Fruit fly (Drosophila melanogaster): Measurements from ENCODE around the gene CG5623.

Gene CG5623

dm6 chr3R:15793372-15793802 is 26.1 kb upstream of the CG5623 start, which contains the start of gene nsl1 (continued):
- TF ChIP-seq Dp (GFP tag; optimal IDR thresholded peaks at IDR 0.05), result peak; percentile 39
- 0 out of 2 replicates have a peak, but pooled peaks have one; percentile 24 for TF ChIP-seq CG14441 (GFP tag; IDR thresholded peaks at IDR 0.05)
- TF ChIP-seq schlank (tag; optimal IDR thresholded peaks at IDR 0.05), result no peak
- TF ChIP-seq Side (GFP tag; optimal IDR thresholded peaks at IDR 0.05), result no peak
- TF ChIP-seq fd96Cb (tag; optimal IDR thresholded peaks at IDR 0.05), result no peak
- peak; percentile 91 for TF ChIP-seq CG7928 (GFP tag; optimal IDR thresholded peaks at IDR 0.05)
- no peak for TF ChIP-seq maf-S (GFP tag; optimal IDR thresholded peaks at IDR 0.05)
- no peak for TF ChIP-seq CG11696 (GFP tag; IDR thresholded peaks at IDR 0.05)
- TF ChIP-seq CG4404 (GFP tag; IDR thresholded peaks at IDR 0.05), result peak; percentile 38; the same call in 1 of the 2 replicates
- TF ChIP-seq Fer2 (tag; optimal IDR thresholded peaks at IDR 0.05), result peak; percentile 12
- TF ChIP-seq CG8089 (GFP tag; optimal IDR thresholded peaks at IDR 0.05), result no peak
- no peak for TF ChIP-seq az2 (GFP tag; optimal IDR thresholded peaks at IDR 0.05)
- no peak for TF ChIP-seq gcm2 (GFP tag; optimal IDR thresholded peaks at IDR 0.05)
- TF ChIP-seq CG7839 (tag; optimal IDR thresholded peaks at IDR 0.05), result peak; percentile 21
- no peak for TF ChIP-seq Hr39 (optimal IDR thresholded peaks at IDR 0.05)
- no peak; the same call in 1 of the 2 replicates for TF ChIP-seq chm (GFP tag; IDR thresholded peaks at IDR 0.05)
- peak; percentile 61 for TF ChIP-seq HmgZ (tag; optimal IDR thresholded peaks at IDR 0.05)
- peak; percentile 63 for TF ChIP-seq CG6272 (GFP tag; IDR thresholded peaks at IDR 0.05)
- peak; percentile 47; the same call in 1 of the 2 replicates for TF ChIP-seq CG17328 (GFP tag; IDR thresholded peaks at IDR 0.05)
- no peak for TF ChIP-seq CG1792 (GFP tag; optimal IDR thresholded peaks at IDR 0.05)
- no peak for TF ChIP-seq luna (GFP tag; optimal IDR thresholded peaks at IDR 0.05)
- peak; percentile 32 for TF ChIP-seq ind (GFP tag; optimal IDR thresholded peaks at IDR 0.05)
- peak; percentile 98 for TF ChIP-seq CG17186 (GFP tag; optimal IDR thresholded peaks at IDR 0.05)
- TF ChIP-seq disco-r (GFP tag; optimal IDR thresholded peaks at IDR 0.05), result no peak
- no peak for TF ChIP-seq CG3163 (GFP tag; optimal IDR thresholded peaks at IDR 0.05)
- no peak for TF ChIP-seq NK7.1 (GFP tag; optimal IDR thresholded peaks at IDR 0.05)
- no peak for TF ChIP-seq fu2 (GFP tag; optimal IDR thresholded peaks at IDR 0.05)
- TF ChIP-seq Taf1 (GFP tag; IDR thresholded peaks at IDR 0.05), result no peak; the same call in 1 of the 2 replicates
- no peak for TF ChIP-seq psq (GFP tag; optimal IDR thresholded peaks at IDR 0.05)
- no peak for TF ChIP-seq CG12769 (tag; optimal IDR thresholded peaks at IDR 0.05)
- TF ChIP-seq crc (GFP tag; optimal IDR thresholded peaks at IDR 0.05), result no peak
- TF ChIP-seq CG2202 (tag; optimal IDR thresholded peaks at IDR 0.05), result no peak
- no peak for TF ChIP-seq Atf3 (GFP tag; optimal IDR thresholded peaks at IDR 0.05)
- peak; percentile 94 for TF ChIP-seq CG42726 (GFP tag; IDR thresholded peaks at IDR 0.05; ENCODE audit: partially characterized antibody)
- peak; percentile 44 for TF ChIP-seq Chrac-16 (GFP tag; optimal IDR thresholded peaks at IDR 0.05)
- TF ChIP-seq CG12942 (GFP tag; optimal IDR thresholded peaks at IDR 0.05), result peak; percentile 39
- no peak for TF ChIP-seq sd (tag; optimal IDR thresholded peaks at IDR 0.05)
- no peak for TF ChIP-seq CG12744 (GFP tag; optimal IDR thresholded peaks at IDR 0.05)
- peak; percentile 85 for TF ChIP-seq Sry-δ (GFP tag; optimal IDR thresholded peaks at IDR 0.05)
- TF ChIP-seq sqz (GFP tag; optimal IDR thresholded peaks at IDR 0.05), result no peak
- no peak for TF ChIP-seq dati (GFP tag; IDR thresholded peaks at IDR 0.05)
- peak; percentile 31 for TF ChIP-seq twi (tag; optimal IDR thresholded peaks at IDR 0.05)
- no peak for TF ChIP-seq Mes4 (GFP tag; optimal IDR thresholded peaks at IDR 0.05)
- TF ChIP-seq p53 (GFP tag; optimal IDR thresholded peaks at IDR 0.05), result no peak
- TF ChIP-seq CG30431 (GFP tag; optimal IDR thresholded peaks at IDR 0.05), result no peak
- peak; percentile 87 for TF ChIP-seq stwl (tag; optimal IDR thresholded peaks at IDR 0.05)
- no peak for TF ChIP-seq odd (GFP tag; optimal IDR thresholded peaks at IDR 0.05)
- no peak for TF ChIP-seq cato (GFP tag; optimal IDR thresholded peaks at IDR 0.05; ENCODE audit: borderline replicate concordance)
- TF ChIP-seq bab2 (GFP tag; optimal IDR thresholded peaks at IDR 0.05), result peak; percentile 48
- TF ChIP-seq esg (GFP tag; conservative IDR thresholded peaks at IDR 0.05), result 0 out of 2 replicates have a peak, but pooled peaks have one; percentile 6
- TF ChIP-seq CoRest (tag; optimal IDR thresholded peaks at IDR 0.05), result peak; percentile 31
- peak; percentile 7 for TF ChIP-seq CG1529 (GFP tag; optimal IDR thresholded peaks at IDR 0.05)

All from whole organism, embryonic.